Worm (Caenorhabditis elegans) whole organism, late embryonic: ENCODE results near the gene fox-1.

Experiments used
- C38D4.7 ChIP-seq: fragments of 200-800 bp; sonication (Bioruptor generic); optimal IDR thresholded peaks from 2 replicates; lab custom pipeline; 2018; ENCODE audit warnings: mild to moderate bottlenecking, missing genetic modification characterization, moderate library complexity, missing compliant biosample characterization
- fkh-10 ChIP-seq: fragments of 150-350 bp; optimal IDR thresholded peaks from 2 replicates; lab custom pipeline; 2014; ENCODE audit warnings: missing biosample characterization, missing genetic modification reagents, missing genetic modification characterization
- gmeb-2 ChIP-seq: sonication (generic microtip); optimal IDR thresholded peaks from 2 replicates; lab custom pipeline; 2016; ENCODE audit warnings: missing genetic modification characterization, inconsistent platforms, missing compliant biosample characterization
- pha-4 ChIP-seq: fragments of 150-350 bp; optimal IDR thresholded peaks from 2 replicates; lab custom pipeline; 2018; ENCODE audit warnings: missing biosample characterization, missing genetic modification reagents, missing genetic modification characterization
- tbx-7 ChIP-seq: sonication (generic microtip); optimal IDR thresholded peaks from 2 replicates; lab custom pipeline; 2016; ENCODE audit warnings: missing genotype, missing genetic modification characterization, missing compliant biosample characterization
- unc-42 ChIP-seq: sonication (generic microtip); optimal IDR thresholded peaks from 2 replicates; lab custom pipeline; 2016; ENCODE audit warnings: missing genotype, missing genetic modification characterization, missing compliant biosample characterization

DNA sequence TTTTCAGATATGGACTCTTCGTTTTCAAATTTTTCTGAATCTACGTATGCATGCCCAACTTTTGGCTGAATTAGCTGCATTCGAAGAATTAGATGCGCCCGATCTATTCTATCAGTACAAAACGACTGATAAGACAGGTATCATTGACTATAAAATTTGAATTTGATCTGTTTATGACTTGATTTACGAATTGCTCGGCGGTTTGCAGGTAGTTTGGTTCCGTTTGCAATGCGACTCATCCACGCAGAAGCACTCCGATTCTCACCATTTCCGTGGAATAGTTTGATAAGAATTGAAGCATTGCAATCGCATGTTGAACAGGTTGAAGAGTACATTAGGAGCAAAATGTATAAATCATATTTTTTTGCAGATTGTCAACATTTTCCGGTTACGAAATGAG is 48.7 kb downstream of the fox-1 start:
- TF ChIP-seq pha-4 (tag; lab: Kevin White, UChicago): no peak
- TF ChIP-seq gmeb-2: no peak
- TF ChIP-seq unc-42 (tag; lab: Kevin White, UChicago): no peak
- no peak for TF ChIP-seq C38D4.7
- TF ChIP-seq fkh-10 (GFP tag; lab: Kevin White, UChicago): no peak
- TF ChIP-seq tbx-7 (tag; lab: Kevin White, UChicago): no peak
